Worm (Caenorhabditis elegans): ENCODE results near the gene srw-85.

DNA sequence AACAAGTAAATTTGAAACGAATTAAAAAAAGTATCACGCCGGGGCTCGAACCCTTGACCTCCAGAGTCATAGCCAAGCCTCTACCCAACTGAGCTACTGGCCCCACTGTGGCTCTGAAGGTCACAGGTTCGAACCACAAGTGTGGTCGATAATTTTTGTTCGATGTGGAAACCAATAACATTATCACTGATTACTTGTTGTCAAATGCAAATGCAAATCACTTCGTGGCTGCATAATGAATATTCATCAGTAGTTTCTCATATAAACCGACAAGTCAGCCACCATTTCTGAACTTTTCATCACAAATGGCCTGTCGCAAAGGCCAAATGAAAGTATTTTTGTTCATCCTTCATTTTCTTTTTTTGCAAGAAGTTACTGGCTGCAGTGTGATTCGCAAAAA is 36.2 kb downstream of the srw-85 start, which contains the start of gene C25F9.8:
- TF ChIP-seq eor-1 (tag; optimal IDR thresholded peaks at IDR 0.05) (no peak), nhr-11 (tag; optimal IDR thresholded peaks at IDR 0.05) (no peak), unc-62 (GFP tag; optimal IDR thresholded peaks at IDR 0.05) (no peak), egl-27 (tag; optimal IDR thresholded peaks at IDR 0.05) (no peak), ceh-28 (tag; optimal IDR thresholded peaks at IDR 0.05) (no peak), ceh-82 (tag; optimal IDR thresholded peaks at IDR 0.05) (no peak), ZK546.5 (tag; optimal IDR thresholded peaks at IDR 0.05) (no peak), pha-4 (tag; optimal IDR thresholded peaks at IDR 0.05) (no peak), nhr-76 (tag; optimal IDR thresholded peaks at IDR 0.05) (no peak), nhr-25 (tag; optimal IDR thresholded peaks at IDR 0.05) (no peak)

All from whole organism, L3 larva.